Fruit fly (Drosophila melanogaster): ENCODE data around the gene CG11458.

Gene CG11458

dm6 chr3L:20914375-20914774 is 8.8 kb downstream of the CG11458 start:
- no peak for TF ChIP-seq CG14711 (tag; optimal IDR thresholded peaks at IDR 0.05)
- TF ChIP-seq pad (GFP tag; optimal IDR thresholded peaks at IDR 0.05), result no peak
- no peak for TF ChIP-seq CG11617 (GFP tag; optimal IDR thresholded peaks at IDR 0.05)
- TF ChIP-seq cic (GFP tag; optimal IDR thresholded peaks at IDR 0.05), result no peak
- no peak for TF ChIP-seq tj (GFP tag; optimal IDR thresholded peaks at IDR 0.05)
- no peak for TF ChIP-seq kay (GFP tag; ENCODE audit: borderline replicate concordance)
- no peak for TF ChIP-seq CG7045 (GFP tag; optimal IDR thresholded peaks at IDR 0.05)

- TF ChIP-seq Crg-1 (GFP tag; optimal IDR thresholded peaks at IDR 0.05) (no peak), kay (GFP tag; ENCODE audit: borderline replicate concordance) (no peak), CG14711 (tag; optimal IDR thresholded peaks at IDR 0.05) (no peak), CG7101 (tag; optimal IDR thresholded peaks at IDR 0.05) (no peak), tj (GFP tag; optimal IDR thresholded peaks at IDR 0.05) (no peak), cic (GFP tag; optimal IDR thresholded peaks at IDR 0.05) (no peak), Clk (GFP tag; optimal IDR thresholded peaks at IDR 0.05) (no peak), cnc (optimal IDR thresholded peaks at IDR 0.05) (no peak), CG1620 (GFP tag; optimal IDR thresholded peaks at IDR 0.05) (no peak), toe (GFP tag; optimal IDR thresholded peaks at IDR 0.05) (no peak), ovo (GFP tag; optimal IDR thresholded peaks at IDR 0.05) (no peak), Hr96 (GFP tag; optimal IDR thresholded peaks at IDR 0.05) (no peak), CG5204 (GFP tag; optimal IDR thresholded peaks at IDR 0.05) (no peak), Mnt (GFP tag; optimal IDR thresholded peaks at IDR 0.05) (no peak)
Observed at dm6 chr3L:20915111-20915510, 9.5 kb downstream of the CG11458 start.

dm6 chr3L:20917025-20917691 is 11.6 kb downstream of the CG11458 start:
- no peak for TF ChIP-seq bab1 (GFP tag; optimal IDR thresholded peaks at IDR 0.05)
- no peak for TF ChIP-seq ovo (GFP tag; optimal IDR thresholded peaks at IDR 0.05)
- no peak for TF ChIP-seq kay (GFP tag; ENCODE audit: borderline replicate concordance)
- no peak for TF ChIP-seq cic (GFP tag; optimal IDR thresholded peaks at IDR 0.05)
- no peak for TF ChIP-seq Clk (GFP tag; optimal IDR thresholded peaks at IDR 0.05)
- TF ChIP-seq CG11617 (GFP tag; optimal IDR thresholded peaks at IDR 0.05), result no peak
- TF ChIP-seq CG1620 (GFP tag; optimal IDR thresholded peaks at IDR 0.05), result no peak
- no peak for TF ChIP-seq CG12768 (GFP tag; optimal IDR thresholded peaks at IDR 0.05)
- TF ChIP-seq cnc (optimal IDR thresholded peaks at IDR 0.05), result no peak

- TF ChIP-seq kay (GFP tag; ENCODE audit: borderline replicate concordance), result no peak
- TF ChIP-seq bab1 (GFP tag; optimal IDR thresholded peaks at IDR 0.05), result no peak
- no peak for TF ChIP-seq CG33017 (tag; optimal IDR thresholded peaks at IDR 0.05)
- TF ChIP-seq Hr96 (GFP tag; optimal IDR thresholded peaks at IDR 0.05), result no peak
- no peak for TF ChIP-seq Crg-1 (GFP tag; optimal IDR thresholded peaks at IDR 0.05)
- no peak for TF ChIP-seq Mnt (GFP tag; optimal IDR thresholded peaks at IDR 0.05)
- TF ChIP-seq tj (GFP tag; optimal IDR thresholded peaks at IDR 0.05), result no peak
- no peak for TF ChIP-seq toe (GFP tag; optimal IDR thresholded peaks at IDR 0.05)
- no peak for TF ChIP-seq Clk (GFP tag; optimal IDR thresholded peaks at IDR 0.05)
- no peak for TF ChIP-seq CG7045 (GFP tag; optimal IDR thresholded peaks at IDR 0.05)
- TF ChIP-seq CG7101 (tag; optimal IDR thresholded peaks at IDR 0.05), result no peak
- no peak for TF ChIP-seq CG5204 (GFP tag; optimal IDR thresholded peaks at IDR 0.05)
- TF ChIP-seq CG12768 (GFP tag; optimal IDR thresholded peaks at IDR 0.05), result no peak
- no peak for TF ChIP-seq CG11617 (GFP tag; optimal IDR thresholded peaks at IDR 0.05)
- TF ChIP-seq ovo (GFP tag; optimal IDR thresholded peaks at IDR 0.05), result no peak
- TF ChIP-seq cnc (optimal IDR thresholded peaks at IDR 0.05), result no peak
Observed at dm6 chr3L:20918945-20919344, 13.3 kb downstream of the CG11458 start.

dm6 chr3L:20920495-20920894 is 14.9 kb downstream of the CG11458 start:
- TF ChIP-seq Mnt (GFP tag; optimal IDR thresholded peaks at IDR 0.05) (no peak), CG11617 (GFP tag; optimal IDR thresholded peaks at IDR 0.05) (no peak), cic (GFP tag; optimal IDR thresholded peaks at IDR 0.05) (no peak), CG1620 (GFP tag; optimal IDR thresholded peaks at IDR 0.05) (no peak), ovo (GFP tag; optimal IDR thresholded peaks at IDR 0.05) (no peak), Crg-1 (GFP tag; optimal IDR thresholded peaks at IDR 0.05) (no peak), CG33017 (tag; optimal IDR thresholded peaks at IDR 0.05) (no peak), CG12768 (GFP tag; optimal IDR thresholded peaks at IDR 0.05) (no peak), CG7101 (tag; optimal IDR thresholded peaks at IDR 0.05) (no peak)

- TF ChIP-seq toe (GFP tag; optimal IDR thresholded peaks at IDR 0.05) (no peak), pad (GFP tag; optimal IDR thresholded peaks at IDR 0.05) (no peak), Mnt (GFP tag; optimal IDR thresholded peaks at IDR 0.05) (no peak), CG14711 (tag; optimal IDR thresholded peaks at IDR 0.05) (no peak), Crg-1 (GFP tag; optimal IDR thresholded peaks at IDR 0.05) (no peak), tj (GFP tag; optimal IDR thresholded peaks at IDR 0.05) (no peak), cnc (optimal IDR thresholded peaks at IDR 0.05) (no peak), kay (GFP tag; ENCODE audit: borderline replicate concordance) (no peak), CG7101 (tag; optimal IDR thresholded peaks at IDR 0.05) (no peak), CG11617 (GFP tag; optimal IDR thresholded peaks at IDR 0.05) (no peak), CG1620 (GFP tag; optimal IDR thresholded peaks at IDR 0.05) (no peak), bab1 (GFP tag; optimal IDR thresholded peaks at IDR 0.05) (no peak), Hr96 (GFP tag; optimal IDR thresholded peaks at IDR 0.05) (no peak), CG12768 (GFP tag; optimal IDR thresholded peaks at IDR 0.05) (no peak), CG33017 (tag; optimal IDR thresholded peaks at IDR 0.05) (no peak)
Observed at dm6 chr3L:20921859-20922258, 16.3 kb downstream of the CG11458 start.
